Worm (Caenorhabditis elegans) whole organism, L1 larva: Measurements from ENCODE around the gene ivph-3.

Experiments
- C04F5.9 ChIP-seq: sonication (generic microtip); optimal IDR thresholded peaks from 2 replicates; lab custom pipeline; 2016; ENCODE audit warnings: missing genetic modification characterization, missing compliant biosample characterization
- C34B4.2 ChIP-seq: sonication (generic microtip); optimal IDR thresholded peaks from 2 replicates; lab custom pipeline; 2017; ENCODE audit warnings: mild to moderate bottlenecking, missing genetic modification characterization, missing compliant biosample characterization
- alr-1 ChIP-seq: fragments of 200-800 bp; sonication (Bioruptor generic); optimal IDR thresholded peaks from 2 replicates; lab custom pipeline; 2018; ENCODE audit warnings: borderline replicate concordance, mild to moderate bottlenecking, missing genetic modification characterization, missing compliant biosample characterization
- ama-1 ChIP-seq: fragments of 150-350 bp; optimal IDR thresholded peaks from 2 replicates; lab custom pipeline; 2014
- blmp-1 ChIP-seq: fragments of 150-350 bp; optimal IDR thresholded peaks from 2 replicates; lab custom pipeline; 2014; ENCODE audit warnings: missing biosample characterization, missing genetic modification characterization
- ceh-63 ChIP-seq: fragments of 200-800 bp; sonication (Bioruptor generic); optimal IDR thresholded peaks from 2 replicates; lab custom pipeline; 2018; ENCODE audit warnings: mild to moderate bottlenecking, missing genetic modification characterization, missing compliant biosample characterization
- ceh-8 ChIP-seq: fragments of 200-800 bp; sonication (Bioruptor generic); optimal IDR thresholded peaks from 2 replicates; lab custom pipeline; 2018; ENCODE audit warnings: mild to moderate bottlenecking, missing genetic modification characterization, moderate library complexity, missing compliant biosample characterization
- ceh-90 ChIP-seq: sonication (generic microtip); optimal IDR thresholded peaks from 2 replicates; lab custom pipeline; 2016; ENCODE audit warnings: missing genetic modification characterization, missing compliant biosample characterization
- dsc-1 ChIP-seq: sonication (generic microtip); optimal IDR thresholded peaks from 2 replicates; lab custom pipeline; 2016; ENCODE audit warnings: mild to moderate bottlenecking, missing genetic modification characterization, missing compliant biosample characterization
- efl-3 ChIP-seq: fragments of 200-800 bp; sonication (Bioruptor generic); optimal IDR thresholded peaks from 2 replicates; lab custom pipeline; 2018; ENCODE audit warnings: mild to moderate bottlenecking, missing genetic modification characterization, missing compliant biosample characterization
- egl-13 ChIP-seq: sonication (generic microtip); optimal IDR thresholded peaks from 2 replicates; lab custom pipeline; 2016; ENCODE audit warnings: missing genotype, missing genetic modification reagents, missing genetic modification characterization, missing compliant biosample characterization
- egl-27 ChIP-seq, 2 experiments: fragments of 150-350 bp in 1 of 2; sonication (generic microtip); optimal IDR thresholded peaks; 3 replicates each; lab custom pipeline; 2017 to 2018; ENCODE audit warnings: missing biosample characterization in 2 of 2, missing genetic modification characterization in 2 of 2, missing genetic modification reagents in 2 of 2
- elt-3 ChIP-seq, 6 experiments: fragments of 150-350 bp in 1 of 6; sonication (generic microtip); optimal IDR thresholded peaks; 2 replicates each; lab custom pipeline; 2017 to 2018; ENCODE audit warnings: missing biosample characterization in 6 of 6, missing genetic modification characterization in 6 of 6, inconsistent platforms in 1 of 6
- fkh-8 ChIP-seq: sonication (generic microtip); optimal IDR thresholded peaks from 2 replicates; lab custom pipeline; 2016; ENCODE audit warnings: mild to moderate bottlenecking, missing genetic modification characterization, missing compliant biosample characterization
- fos-1 ChIP-seq: fragments of 150-350 bp; optimal IDR thresholded peaks from 2 replicates; lab custom pipeline; 2014; ENCODE audit warnings: missing biosample characterization, missing genetic modification characterization
- grh-1 ChIP-seq: fragments of 200-800 bp; sonication (Bioruptor generic); IDR thresholded peaks from 2 replicates; pipeline ENCODE4 v1.3.6; 2022; ENCODE audit warnings: missing genetic modification reagents, missing genetic modification characterization, missing compliant biosample characterization
- hpl-2 ChIP-seq: fragments of 150-350 bp; optimal IDR thresholded peaks from 2 replicates; lab custom pipeline; 2014; ENCODE audit warnings: missing biosample characterization, missing genetic modification reagents, missing genetic modification characterization
- jun-1 ChIP-seq: fragments of 150-350 bp; optimal IDR thresholded peaks from 2 replicates; lab custom pipeline; 2014; ENCODE audit warnings: missing biosample characterization, missing genetic modification reagents, missing genetic modification characterization
- lin-13 ChIP-seq: fragments of 150-350 bp; optimal IDR thresholded peaks from 2 replicates; lab custom pipeline; 2014; ENCODE audit warnings: missing biosample characterization, missing genetic modification reagents, missing genetic modification characterization
- lin-15B ChIP-seq: fragments of 150-350 bp; sonication (generic microtip); optimal IDR thresholded peaks from 3 replicates; lab custom pipeline; 2014; ENCODE audit warnings: missing biosample characterization, missing genetic modification characterization
- mep-1 ChIP-seq: fragments of 150-350 bp; optimal IDR thresholded peaks from 2 replicates; lab custom pipeline; 2014; ENCODE audit warnings: missing biosample characterization, missing genetic modification characterization
- nhr-12 ChIP-seq: sonication (generic microtip); optimal IDR thresholded peaks from 2 replicates; lab custom pipeline; 2017; ENCODE audit warnings: missing biosample characterization, missing genetic modification characterization
- nhr-19 ChIP-seq: fragments of 200-800 bp; sonication (Bioruptor generic); conservative IDR thresholded peaks from 2 replicates; pipeline ENCODE4 v1.3.6; 2022; ENCODE audit warnings: missing genetic modification characterization, missing compliant biosample characterization
- nhr-20 ChIP-seq: sonication (generic microtip); optimal IDR thresholded peaks from 2 replicates; lab custom pipeline; 2016; ENCODE audit warnings: mild to moderate bottlenecking, missing genetic modification characterization, missing compliant biosample characterization
- nhr-237 ChIP-seq: fragments of 150-350 bp; optimal IDR thresholded peaks from 2 replicates; lab custom pipeline; 2014; ENCODE audit warnings: missing biosample characterization, missing genetic modification characterization
- nhr-28 ChIP-seq: fragments of 150-350 bp; optimal IDR thresholded peaks from 2 replicates; lab custom pipeline; 2014; ENCODE audit warnings: missing biosample characterization, missing genetic modification characterization
- nhr-71 ChIP-seq: sonication (generic microtip); optimal IDR thresholded peaks from 2 replicates; lab custom pipeline; 2016; ENCODE audit warnings: mild to moderate bottlenecking, missing genetic modification characterization, moderate library complexity, missing compliant biosample characterization
- nhr-76 ChIP-seq: sonication (generic microtip); optimal IDR thresholded peaks from 2 replicates; lab custom pipeline; 2017; ENCODE audit warnings: missing biosample characterization, missing genetic modification characterization
- nhr-84 ChIP-seq: sonication (generic microtip); optimal IDR thresholded peaks from 2 replicates; lab custom pipeline; 2017; ENCODE audit warnings: missing biosample characterization, missing genetic modification characterization
- nhr-90 ChIP-seq: sonication (generic microtip); optimal IDR thresholded peaks from 2 replicates; lab custom pipeline; 2016; ENCODE audit warnings: mild to moderate bottlenecking, missing genetic modification characterization, missing compliant biosample characterization; ENCODE audit not compliant: poor library complexity
- pag-3 ChIP-seq: sonication (generic microtip); optimal IDR thresholded peaks from 2 replicates; lab custom pipeline; 2017; ENCODE audit warnings: missing genetic modification characterization, mild to moderate bottlenecking, missing compliant biosample characterization, antibody characterized with exemption, borderline replicate concordance; ENCODE audit not compliant: insufficient read depth
- pax-3 ChIP-seq: fragments of 200-800 bp; sonication (Bioruptor generic); optimal IDR thresholded peaks from 2 replicates; lab custom pipeline; 2018; ENCODE audit warnings: mild to moderate bottlenecking, missing genetic modification characterization, moderate library complexity, missing compliant biosample characterization
- pqm-1 ChIP-seq: sonication (generic microtip); optimal IDR thresholded peaks from 3 replicates; lab custom pipeline; 2017; ENCODE audit warnings: missing biosample characterization, missing genetic modification characterization
- skn-1 ChIP-seq: fragments of 150-350 bp; optimal IDR thresholded peaks from 2 replicates; lab custom pipeline; 2014; ENCODE audit warnings: missing biosample characterization, missing genetic modification characterization
- sptf-1 ChIP-seq: fragments of 150-350 bp; optimal IDR thresholded peaks from 2 replicates; lab custom pipeline; 2014; ENCODE audit warnings: missing biosample characterization, missing genetic modification characterization
- swsn-7 ChIP-seq: sonication (generic microtip); optimal IDR thresholded peaks from 2 replicates; lab custom pipeline; 2016; ENCODE audit warnings: missing genetic modification characterization, missing compliant biosample characterization
- tbx-2 ChIP-seq: sonication (generic microtip); optimal IDR thresholded peaks from 2 replicates; lab custom pipeline; 2016; ENCODE audit warnings: missing genetic modification characterization, missing compliant biosample characterization
- unc-62 ChIP-seq: fragments of 150-350 bp; optimal IDR thresholded peaks from 2 replicates; lab custom pipeline; 2014; ENCODE audit warnings: missing biosample characterization, missing genetic modification reagents, missing genetic modification characterization
- vab-15 ChIP-seq: sonication (generic microtip); optimal IDR thresholded peaks from 2 replicates; lab custom pipeline; 2017; ENCODE audit warnings: missing genotype, mild to moderate bottlenecking, missing genetic modification characterization, missing compliant biosample characterization
- xbp-1 ChIP-seq: sonication (generic microtip); optimal IDR thresholded peaks from 2 replicates; lab custom pipeline; 2016; ENCODE audit warnings: missing genetic modification characterization, missing compliant biosample characterization

ivph-3 gene

DNA sequence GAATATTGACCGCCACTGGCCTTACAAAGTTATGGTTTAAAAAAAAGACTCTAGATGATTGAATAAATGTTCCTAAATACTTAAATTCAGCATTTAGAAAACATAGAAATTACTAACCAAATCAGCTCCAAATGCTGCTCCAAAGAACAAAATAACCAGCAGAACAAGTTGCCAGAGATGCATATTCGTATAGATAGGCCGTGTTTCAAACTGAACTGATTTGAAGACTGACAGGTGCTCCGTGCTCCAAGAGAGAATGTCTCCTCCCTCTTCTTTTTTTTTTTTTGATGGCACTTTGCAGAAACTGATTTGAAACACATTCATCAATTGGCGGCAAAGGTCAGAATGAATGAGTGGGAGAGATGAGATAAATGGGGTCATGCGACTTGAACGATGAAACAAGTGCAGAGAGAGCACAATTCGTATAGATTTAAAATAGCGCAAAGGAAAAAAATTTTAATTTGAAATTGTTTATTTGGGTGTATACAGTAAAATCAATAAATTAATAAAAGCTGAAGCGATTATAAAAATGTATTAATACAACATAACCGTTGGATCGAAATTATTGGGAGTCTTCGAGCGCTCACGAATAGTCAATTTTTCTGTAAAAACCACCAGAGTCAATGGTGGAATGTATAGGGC lies 16.2 kb downstream of the ivph-3 start, which contains the start of gene cpg-9 (continued):
- TF ChIP-seq nhr-19 (GFP tag; lab: Robert Waterston, UW) (no peak), C04F5.9 (tag; lab: Kevin White, UChicago) (no peak), ceh-8 (GFP tag; lab: Kevin White, UChicago) (no peak), swsn-7 (tag; lab: Kevin White, UChicago) (no peak)

DNA sequence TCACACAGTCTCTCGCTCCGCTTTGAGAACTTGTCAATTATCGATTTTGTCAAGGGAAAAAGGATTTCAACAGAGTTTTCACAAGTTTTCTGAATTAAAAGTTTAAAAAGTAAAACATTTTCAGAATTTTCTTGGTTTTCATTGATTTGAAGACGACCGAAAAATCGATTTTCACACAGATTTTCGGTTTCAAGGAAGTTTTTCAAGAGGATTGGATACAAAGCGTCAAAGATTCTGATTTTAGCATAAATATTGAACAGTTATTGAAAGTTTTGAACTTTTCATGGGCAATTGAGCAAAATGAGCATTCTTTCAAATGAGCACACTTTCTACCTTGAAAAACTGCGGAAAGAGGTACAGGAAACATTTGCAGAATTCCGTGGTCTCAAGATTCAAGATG lies 18.5 kb downstream of the ivph-3 start, which contains the start of gene Y67D8C.2:
Gene Y67D8C.2 (plus strand): TSS at position 301 of the 400 bp plus-strand sequence.
- TF ChIP-seq blmp-1 = no peak
- TF ChIP-seq nhr-90 = no peak
- no peak for TF ChIP-seq efl-3 (GFP tag; lab: Kevin White, UChicago)
- TF ChIP-seq sptf-1 (tag; lab: Kevin White, UChicago) = no peak
- TF ChIP-seq C34B4.2 (tag; lab: Kevin White, UChicago) = no peak
- TF ChIP-seq pax-3 (tag; lab: Kevin White, UChicago) = no peak
- TF ChIP-seq vab-15 (tag; lab: Kevin White, UChicago) = no peak
- TF ChIP-seq nhr-76 (tag; lab: Kevin White, UChicago) = no peak
- no peak for TF ChIP-seq lin-13 (GFP tag; lab: Kevin White, UChicago)
- TF ChIP-seq alr-1 = no peak
- no peak for TF ChIP-seq fos-1 (tag; lab: Kevin White, UChicago)

DNA sequence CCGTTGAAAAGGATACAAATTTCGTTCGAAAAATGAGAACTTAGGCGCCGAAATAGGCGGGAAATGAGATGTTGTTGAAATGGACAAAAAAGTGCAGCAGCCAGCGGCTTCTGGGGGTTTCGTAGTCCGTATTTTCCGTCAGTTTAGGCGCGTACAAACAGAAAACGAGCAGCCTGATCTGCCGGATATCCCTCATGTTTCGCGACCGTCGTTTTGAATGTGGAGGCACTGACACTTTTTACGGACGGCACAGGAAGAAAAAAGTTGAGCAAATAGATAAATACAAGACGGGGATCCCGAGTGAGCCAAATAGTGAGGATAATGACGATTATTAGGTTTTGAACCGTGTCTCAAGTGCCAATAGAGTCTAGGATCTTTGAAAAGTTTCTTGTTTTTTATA lies 22.7 kb downstream of the ivph-3 start, which contains the start of gene Y67D8C.22:
Gene Y67D8C.22 (minus strand): TSS at position 101 of the 400 bp plus-strand sequence.
- no peak for TF ChIP-seq fos-1 (tag; lab: Kevin White, UChicago)
- TF ChIP-seq, all 84 proteins: peak for 0

- TF ChIP-seq C04F5.9 (tag; lab: Kevin White, UChicago) = no peak
- TF ChIP-seq unc-62 (GFP tag; lab: Kevin White, UChicago) = no peak
- no peak for TF ChIP-seq mep-1 (tag; lab: Kevin White, UChicago)
- no peak for TF ChIP-seq ama-1 (lab: Kevin White, UChicago)
- no peak for TF ChIP-seq ceh-90
- TF ChIP-seq nhr-20 (tag; lab: Kevin White, UChicago) = no peak
- no peak for TF ChIP-seq tbx-2 (tag; lab: Kevin White, UChicago)
- no peak for TF ChIP-seq xbp-1 (tag; lab: Kevin White, UChicago)
- TF ChIP-seq nhr-12 (tag; lab: Kevin White, UChicago) = no peak
- TF ChIP-seq, all 84 proteins: peak for 0
Observed at ce11 chrIV:3076802-3077201, 23.3 kb downstream of the ivph-3 start.

DNA sequence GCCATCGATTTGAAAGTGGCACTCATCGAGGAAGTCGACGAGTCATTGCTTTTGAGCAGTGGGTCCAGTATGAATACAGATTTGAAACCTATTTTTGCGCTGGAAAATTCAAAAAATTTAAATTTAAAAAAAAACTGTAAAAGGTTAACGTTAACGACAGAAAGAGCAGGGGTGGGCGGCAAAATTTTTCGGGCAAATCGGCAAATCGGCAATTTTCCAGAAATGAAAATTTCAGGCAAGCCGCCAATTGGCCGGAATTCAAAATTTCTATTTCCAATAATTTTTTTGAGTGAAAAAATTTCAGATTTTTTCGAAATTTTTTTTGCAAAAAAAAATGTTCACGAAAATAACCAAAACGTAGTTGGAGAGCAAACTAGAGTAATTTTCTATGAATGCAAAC lies 33.3 kb downstream of the ivph-3 start, which contains the start of gene Y67D8C.9:
Gene Y67D8C.9 (minus strand): TSS at position 101 of the 400 bp plus-strand sequence.
- no peak for TF ChIP-seq elt-3 (tag; optimal IDR thresholded peaks at IDR 0.05; lab: Kevin White, UChicago)
- TF ChIP-seq pax-3 (tag; lab: Kevin White, UChicago) = no peak
- TF ChIP-seq mep-1 (tag; lab: Kevin White, UChicago) = no peak
- TF ChIP-seq ceh-63 (GFP tag; lab: Kevin White, UChicago) = no peak
- no peak for TF ChIP-seq nhr-84 (tag; lab: Kevin White, UChicago)
- TF ChIP-seq pqm-1 (tag; lab: Kevin White, UChicago) = no peak
- no peak for TF ChIP-seq efl-3 (GFP tag; lab: Kevin White, UChicago)
- no peak for TF ChIP-seq sptf-1 (tag; lab: Kevin White, UChicago)
- no peak for TF ChIP-seq jun-1 (tag; lab: Kevin White, UChicago)
- no peak for TF ChIP-seq hpl-2 (GFP tag; lab: Kevin White, UChicago)
- TF ChIP-seq lin-15B (tag; lab: Kevin White, UChicago) = no peak

DNA sequence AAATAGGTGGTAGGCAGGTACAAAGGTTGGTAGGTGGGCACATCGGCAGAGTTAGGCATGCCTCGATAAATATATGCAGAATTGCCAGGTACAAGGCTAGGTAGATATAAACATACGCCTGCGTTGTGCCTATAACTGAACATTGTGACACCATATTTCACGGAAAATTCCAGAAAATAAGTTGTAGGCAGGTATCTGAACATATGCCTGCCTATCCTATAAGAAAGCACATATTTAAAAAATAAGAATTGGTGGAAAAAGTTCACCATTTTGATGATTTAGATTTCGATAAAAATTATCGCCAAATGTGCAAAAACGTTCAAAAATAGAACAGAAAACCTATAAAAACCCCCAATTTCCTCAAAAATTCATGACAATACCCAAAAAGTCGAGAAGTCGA lies 36.1 kb downstream of the ivph-3 start:
- no peak for TF ChIP-seq nhr-237
- TF ChIP-seq lin-15B (tag; lab: Kevin White, UChicago) = no peak
- TF ChIP-seq egl-27 (tag; optimal IDR thresholded peaks at IDR 0.05; lab: Kevin White, UChicago) = no peak
- no peak for TF ChIP-seq C34B4.2 (tag; lab: Kevin White, UChicago)
- TF ChIP-seq nhr-71 = no peak
- no peak for TF ChIP-seq grh-1
- TF ChIP-seq dsc-1 (tag; lab: Kevin White, UChicago) = no peak
- no peak for TF ChIP-seq pag-3 (tag; lab: Kevin White, UChicago)
- no peak for TF ChIP-seq swsn-7 (tag; lab: Kevin White, UChicago)
- TF ChIP-seq nhr-28 (tag; lab: Kevin White, UChicago) = no peak
- TF ChIP-seq skn-1 = no peak
- no peak for TF ChIP-seq lin-13 (GFP tag; lab: Kevin White, UChicago)
- TF ChIP-seq egl-13 (tag; lab: Kevin White, UChicago) = no peak
- no peak for TF ChIP-seq fkh-8 (tag; lab: Kevin White, UChicago)
- TF ChIP-seq, all 84 proteins: peak for 0
